Worm (Caenorhabditis elegans): Measurements from ENCODE around the gene C38D4.7.

The C38D4.7 gene

DNA sequence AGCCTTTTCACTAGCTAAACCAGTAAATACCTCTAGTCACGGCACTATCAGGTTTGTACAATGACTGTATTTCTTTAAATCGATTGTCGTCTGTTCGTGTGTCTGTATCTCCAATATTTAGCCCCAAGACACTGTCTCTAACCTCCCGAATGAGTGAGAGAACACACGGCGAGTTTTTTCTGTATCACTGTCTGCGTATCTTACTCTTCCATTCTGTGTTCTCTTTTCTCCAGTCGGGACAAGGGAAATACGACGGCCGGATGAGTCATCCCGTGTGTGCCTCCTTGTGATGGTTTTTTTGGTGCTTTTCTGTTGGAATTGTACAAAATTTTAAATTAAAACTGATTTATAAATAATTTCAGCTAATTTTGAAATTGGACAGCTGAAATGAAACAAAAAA, 15.1 kb downstream of the C38D4.7 start:
- no peak for TF ChIP-seq fkh-10 (GFP tag; optimal IDR thresholded peaks at IDR 0.05)
- TF ChIP-seq snpc-4 (tag; optimal IDR thresholded peaks at IDR 0.05), result peak; percentile 82
- no peak for TF ChIP-seq unc-62 (GFP tag; optimal IDR thresholded peaks at IDR 0.05)
- TF ChIP-seq nhr-25 (tag; optimal IDR thresholded peaks at IDR 0.05), result peak; percentile 65
- no peak for TF ChIP-seq ZK546.5 (tag; optimal IDR thresholded peaks at IDR 0.05)
- peak; percentile 66 for TF ChIP-seq hmg-11 (tag; optimal IDR thresholded peaks at IDR 0.05)
- peak; percentile 66 for TF ChIP-seq lin-15B (tag; optimal IDR thresholded peaks at IDR 0.05)
- TF ChIP-seq nhr-12 (tag; optimal IDR thresholded peaks at IDR 0.05), result no peak
- peak; percentile 59 for TF ChIP-seq ama-1 (optimal IDR thresholded peaks at IDR 0.05)
- TF ChIP-seq ztf-11 (tag; optimal IDR thresholded peaks at IDR 0.05), result no peak
- no peak for TF ChIP-seq ztf-4 (tag; optimal IDR thresholded peaks at IDR 0.05)
- no peak for TF ChIP-seq nhr-28 (tag; optimal IDR thresholded peaks at IDR 0.05)
- TF ChIP-seq nhr-76 (tag; optimal IDR thresholded peaks at IDR 0.05), result no peak
- TF ChIP-seq egl-27 (tag; optimal IDR thresholded peaks at IDR 0.05), result no peak
- TF ChIP-seq pqm-1 (tag; optimal IDR thresholded peaks at IDR 0.05), result peak; percentile 74
- no peak for TF ChIP-seq eor-1 (tag; optimal IDR thresholded peaks at IDR 0.05)
- no peak for TF ChIP-seq sea-2 (GFP tag; optimal IDR thresholded peaks at IDR 0.05)
- peak; percentile 96 for TF ChIP-seq jun-1 (tag; optimal IDR thresholded peaks at IDR 0.05)
- peak; percentile 42 for TF ChIP-seq R02D3.7 (tag; optimal IDR thresholded peaks at IDR 0.05)
- TF ChIP-seq ceh-82 (tag; optimal IDR thresholded peaks at IDR 0.05), result no peak
- TF ChIP-seq nhr-237 (tag; optimal IDR thresholded peaks at IDR 0.05), result no peak
- TF ChIP-seq nhr-67 (tag; optimal IDR thresholded peaks at IDR 0.05), result no peak
- peak; percentile 22 for TF ChIP-seq lin-39 (tag; optimal IDR thresholded peaks at IDR 0.05)
- peak; percentile 66 for TF ChIP-seq nhr-77 (tag; optimal IDR thresholded peaks at IDR 0.05)
- TF ChIP-seq ceh-16 (tag; optimal IDR thresholded peaks at IDR 0.05), result no peak
- no peak for TF ChIP-seq ceh-9 (tag; optimal IDR thresholded peaks at IDR 0.05)
- TF ChIP-seq ceh-28 (tag; optimal IDR thresholded peaks at IDR 0.05), result peak; percentile 73
- peak in 2 of 3 experiments; percentile 8 to 45 for TF ChIP-seq elt-3 (tag; optimal IDR thresholded peaks at IDR 0.05)
- no peak for TF ChIP-seq aly-2 (tag; optimal IDR thresholded peaks at IDR 0.05)
- TF ChIP-seq nfya-1 (tag; optimal IDR thresholded peaks at IDR 0.05; ENCODE audit: insufficient read depth), result peak; percentile 85
- peak; percentile 99 for TF ChIP-seq fos-1 (tag; optimal IDR thresholded peaks at IDR 0.05)
- TF ChIP-seq fkh-2 (tag; optimal IDR thresholded peaks at IDR 0.05), result no peak
- no peak for TF ChIP-seq elt-1 (tag; optimal IDR thresholded peaks at IDR 0.05)
- no peak for TF ChIP-seq mml-1 (tag; optimal IDR thresholded peaks at IDR 0.05)
- TF ChIP-seq pha-4 (tag; optimal IDR thresholded peaks at IDR 0.05), result peak; percentile 90
- TF ChIP-seq nhr-11 (tag; optimal IDR thresholded peaks at IDR 0.05), result no peak
- TF ChIP-seq elt-2 (tag; optimal IDR thresholded peaks at IDR 0.05), result peak; percentile 58
- peak; percentile 70 for TF ChIP-seq nhr-23 (tag; optimal IDR thresholded peaks at IDR 0.05)
- TF ChIP-seq egl-5 (tag; optimal IDR thresholded peaks at IDR 0.05), result no peak
- TF ChIP-seq nhr-43 (tag; optimal IDR thresholded peaks at IDR 0.05; ENCODE audit: poor library complexity, severe bottlenecking), result peak; percentile 45
- TF ChIP-seq unc-39 (tag; optimal IDR thresholded peaks at IDR 0.05), result no peak
- no peak for TF ChIP-seq zag-1 (tag; optimal IDR thresholded peaks at IDR 0.05)
- TF ChIP-seq daf-12 (tag; optimal IDR thresholded peaks at IDR 0.05), result no peak
- TF ChIP-seq tbx-2 (tag; optimal IDR thresholded peaks at IDR 0.05), result no peak
- no peak for TF ChIP-seq mdl-1 (tag; optimal IDR thresholded peaks at IDR 0.05)
- peak; percentile 61 for TF ChIP-seq lsy-12 (tag; optimal IDR thresholded peaks at IDR 0.05)
- peak; percentile 62 for TF ChIP-seq skn-1 (tag; optimal IDR thresholded peaks at IDR 0.05)
